Worm (Caenorhabditis elegans): Measurements from ENCODE around the gene R02F2.7.

- no peak for TF ChIP-seq unc-39 (tag; optimal IDR thresholded peaks at IDR 0.05)
- no peak for TF ChIP-seq nhr-12 (tag; optimal IDR thresholded peaks at IDR 0.05)
- no peak for TF ChIP-seq unc-62 (GFP tag; optimal IDR thresholded peaks at IDR 0.05)
- no peak for TF ChIP-seq sem-2 (GFP tag; optimal IDR thresholded peaks at IDR 0.05)
- TF ChIP-seq nhr-76 (tag; optimal IDR thresholded peaks at IDR 0.05), result no peak
- no peak for TF ChIP-seq ztf-11 (tag; optimal IDR thresholded peaks at IDR 0.05)
- no peak for TF ChIP-seq nhr-28 (tag; optimal IDR thresholded peaks at IDR 0.05)
Observed at ce11 chrIII:5438064-5438463, 45.5 kb downstream of the R02F2.7 start.
